Fruit fly (Drosophila melanogaster): ENCODE measurements around the gene CG11695.
A peak's percentile ranks its signal among the peaks of the same experiment; 100 is the strongest.
"Not testable (repeated sequence)": the region's sequence is repeated elsewhere in the genome, so short reads cannot be mapped to it uniquely, and the experiment has no call there.

The CG11695 gene

DNA sequence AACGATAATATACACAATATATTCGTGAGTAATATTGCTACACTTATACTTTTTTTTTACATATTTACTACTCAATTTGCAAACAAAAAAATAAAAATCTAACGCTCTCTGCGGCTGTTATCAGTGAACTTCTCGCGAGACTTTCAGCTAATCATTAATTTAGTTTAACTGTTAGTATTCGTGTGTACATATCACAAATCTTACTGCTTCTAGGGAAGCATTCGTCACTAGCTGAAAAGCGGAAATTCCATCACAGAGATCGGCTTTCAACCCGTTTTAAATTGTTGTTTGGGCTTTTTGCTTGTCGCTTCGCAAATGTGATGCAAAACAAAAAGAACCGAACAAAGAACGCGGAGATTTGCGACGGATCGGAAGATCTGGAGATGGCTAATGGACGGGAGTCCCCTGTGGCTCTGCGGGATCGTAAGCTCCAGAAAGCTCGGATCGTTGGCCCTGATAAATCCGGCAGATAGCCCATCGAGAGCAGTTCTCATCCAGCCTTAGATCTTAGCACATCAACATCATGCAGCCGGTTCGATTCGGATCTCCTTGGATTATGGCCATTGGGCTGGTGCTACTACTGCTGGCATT, 15.1 kb upstream of the CG11695 start, which contains the start of gene PGRP-SA:
Gene PGRP-SA (plus strand): TSS at position 194 of the 591 bp plus-strand sequence.
- peak; percentile 59 for TF ChIP-seq noc (tag; optimal IDR thresholded peaks at IDR 0.05)

- TF ChIP-seq noc (tag; optimal IDR thresholded peaks at IDR 0.05), result peak; percentile 67
Measured at dm6 chrX:11569956-11570695, 6.6 kb upstream of the CG11695 start, which contains the start of the genes Polr2A and CG11699. Polr2A (minus strand) TSS chrX:11570326. CG11699 (plus strand) TSS chrX:11570621.

dm6 chrX:11572270-11572914, 4.3 kb upstream of the CG11695 start, which contains the start of the genes Kmn1 and Reepl1:
Kmn1 (minus strand) TSS chrX:11572442.
Reepl1 (plus strand) TSS chrX:11572707.
- TF ChIP-seq noc (tag; optimal IDR thresholded peaks at IDR 0.05), result no peak

DNA sequence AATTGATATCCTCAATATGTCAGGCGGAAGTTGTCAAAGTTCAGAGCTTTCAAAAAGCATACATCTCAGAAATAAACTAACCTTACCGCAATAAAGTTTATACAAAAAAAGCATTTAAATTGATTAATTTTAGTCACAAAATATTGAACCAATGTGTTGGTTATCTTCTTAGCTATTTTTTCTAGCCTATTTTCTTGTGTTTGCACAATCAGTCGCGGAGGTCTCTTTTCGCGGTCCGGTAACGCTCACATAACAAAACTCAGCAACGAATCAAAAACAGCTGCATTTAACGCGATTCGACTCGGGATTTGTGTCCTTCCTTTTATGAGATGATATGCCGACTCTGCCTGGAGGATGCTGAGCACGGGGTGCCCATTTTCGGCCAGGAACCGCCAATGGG, 3.2 kb upstream of the CG11695 start, which contains the start of gene CG11696:
Gene CG11696 (plus strand): TSS at position 203 of the 400 bp plus-strand sequence.
- no peak for TF ChIP-seq noc (tag; optimal IDR thresholded peaks at IDR 0.05)

DNA sequence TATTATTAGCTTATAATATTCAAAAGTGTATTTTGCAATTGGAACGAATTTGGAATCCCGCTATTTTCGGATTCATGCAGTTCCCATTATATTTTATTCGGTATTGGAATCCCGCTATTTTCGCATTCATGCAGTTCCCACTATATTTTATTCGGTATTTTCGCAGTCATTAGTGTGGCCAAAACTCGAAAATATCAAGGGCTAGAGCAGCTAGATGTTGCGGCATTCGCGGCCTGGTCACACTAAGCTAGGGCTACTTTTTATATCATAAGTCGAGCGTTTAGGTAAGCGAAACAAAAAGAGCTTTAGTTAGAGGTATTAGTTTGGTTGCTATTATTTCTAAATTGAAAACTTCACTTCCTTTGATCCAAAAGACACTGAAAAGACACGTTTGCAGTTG, 2.2 kb downstream of the CG11695 start:
- no peak for TF ChIP-seq noc (tag; optimal IDR thresholded peaks at IDR 0.05)

DNA sequence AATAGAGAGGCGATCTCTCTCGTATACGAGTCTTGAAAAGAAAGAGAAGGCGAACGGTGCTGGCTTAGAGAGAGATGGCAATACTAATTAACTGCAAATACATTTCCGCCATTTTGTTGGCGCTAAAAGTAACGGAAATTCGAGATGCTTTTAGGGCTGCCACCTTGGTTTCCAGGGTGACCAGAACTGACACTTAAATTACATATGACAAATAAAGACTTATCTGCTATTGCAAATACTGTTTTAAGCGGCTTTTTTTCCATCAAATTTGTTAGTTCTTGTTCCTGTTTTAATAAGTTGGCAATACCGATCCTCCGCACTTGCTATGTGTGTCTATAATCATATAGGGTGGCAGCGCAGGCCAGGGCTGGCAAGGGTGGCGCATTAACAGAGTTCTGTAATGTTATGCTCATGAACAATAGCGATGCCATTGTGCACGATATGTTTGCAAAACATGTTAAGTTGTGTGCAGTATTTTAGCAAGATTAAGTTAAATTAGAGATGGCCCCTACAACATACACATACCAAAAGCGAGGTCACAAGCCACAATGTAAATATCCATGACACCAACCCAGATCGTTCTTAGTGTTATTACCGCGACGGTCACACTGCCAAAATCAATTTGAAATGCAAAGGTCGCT, 3.6 kb downstream of the CG11695 start, which contains the start of gene nod:
Gene nod (plus strand): TSS at position 573 of the 641 bp plus-strand sequence.
- peak; percentile 47 for TF ChIP-seq noc (tag; optimal IDR thresholded peaks at IDR 0.05)

dm6 chrX:11584075-11584474, 7.4 kb downstream of the CG11695 start, which contains the start of gene pkm:
pkm (minus strand) TSS chrX:11584175.
- no peak for TF ChIP-seq noc (tag; optimal IDR thresholded peaks at IDR 0.05)

DNA sequence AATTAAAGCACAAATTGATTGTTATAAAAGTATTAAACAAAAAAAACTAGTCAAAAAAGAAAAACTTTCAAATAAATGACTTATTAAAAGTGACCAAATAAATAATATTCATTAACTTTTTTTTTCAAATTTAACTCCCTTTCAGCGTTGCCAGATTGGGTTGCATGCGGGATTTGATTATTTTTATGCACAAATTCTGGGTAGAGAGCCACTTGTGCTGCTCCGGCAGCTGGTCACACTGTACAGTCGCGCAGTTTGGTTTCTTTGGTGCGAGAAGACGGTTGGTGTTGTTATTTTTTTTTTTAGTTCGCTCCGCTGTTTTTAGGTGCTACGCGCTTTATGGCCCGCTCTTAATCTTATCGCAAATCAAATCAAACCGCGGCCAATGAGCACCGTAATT, 22.9 kb downstream of the CG11695 start, which contains the start of gene rho-4:
Gene rho-4 (plus strand): TSS at position 250 of the 400 bp plus-strand sequence.
- TF ChIP-seq noc (tag; optimal IDR thresholded peaks at IDR 0.05), result not testable (repeated sequence)

dm6 chrX:11600795-11601358, 24.2 kb downstream of the CG11695 start:
- TF ChIP-seq noc (tag; optimal IDR thresholded peaks at IDR 0.05), result no peak

- TF ChIP-seq noc (tag; optimal IDR thresholded peaks at IDR 0.05), result no peak
Measured at dm6 chrX:11601408-11601807, 24.7 kb downstream of the CG11695 start.

- TF ChIP-seq noc (tag; optimal IDR thresholded peaks at IDR 0.05), result no peak
Measured at dm6 chrX:11604094-11604493, 27.4 kb downstream of the CG11695 start, which contains the start of gene CG2533. CG2533 (minus strand) TSS chrX:11604194.

DNA sequence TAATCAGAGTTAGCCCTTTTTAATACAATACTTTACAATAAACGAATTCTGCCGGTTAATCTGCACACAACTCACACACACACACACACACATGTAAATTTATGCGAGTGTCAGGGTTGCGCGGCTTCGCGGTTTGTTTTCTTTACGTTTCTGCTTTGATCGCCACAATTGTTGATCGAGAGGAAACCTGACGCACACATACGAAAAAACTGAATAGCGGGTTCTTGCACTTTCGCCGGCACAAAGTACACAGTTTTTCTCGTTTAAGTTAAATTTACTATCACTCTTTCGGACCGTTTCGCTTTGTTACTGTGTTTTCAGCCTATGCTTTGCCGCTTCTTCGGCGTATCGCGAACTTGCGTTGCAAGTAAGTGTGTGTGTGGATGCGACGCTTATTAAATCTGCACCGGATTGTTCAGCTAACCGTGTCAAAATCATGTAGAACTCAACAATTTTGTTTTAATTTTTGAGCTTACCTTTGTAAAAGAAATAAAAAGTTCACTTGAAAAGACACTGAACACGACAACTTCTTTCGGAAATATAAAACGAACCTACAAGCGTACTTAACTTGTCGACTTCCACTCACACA, 34.5 kb downstream of the CG11695 start:
- no peak for TF ChIP-seq noc (tag; optimal IDR thresholded peaks at IDR 0.05)

- peak; percentile 12 for TF ChIP-seq noc (tag; optimal IDR thresholded peaks at IDR 0.05)
Measured at dm6 chrX:11611645-11612079, 35.0 kb downstream of the CG11695 start, which contains the start of the genes CG2247 and CG1703. CG2247 (minus strand) TSS chrX:11611652. CG1703 (plus strand) TSS chrX:11611927.

- no peak for TF ChIP-seq noc (tag; optimal IDR thresholded peaks at IDR 0.05)
Measured at dm6 chrX:11615652-11616495, 39.2 kb downstream of the CG11695 start, which contains the start of the genes RPA3 and Met. RPA3 (minus strand) TSS chrX:11615840. Met (plus strand) TSS chrX:11616124.

Data from whole organism, larva.